Worm (Caenorhabditis elegans) whole organism, mixed stage, embryonic: ENCODE measurements around the gene F13A7.7.

Experiments used
- M03D4.4 ChIP-seq: sonication (generic microtip); optimal IDR thresholded peaks from 2 replicates; lab custom pipeline; 2017; ENCODE audit warnings: mild to moderate bottlenecking, missing genetic modification characterization, missing compliant biosample characterization
- bed-3 ChIP-seq: fragments of 200-800 bp; sonication (Bioruptor generic); optimal IDR thresholded peaks from 3 replicates; lab custom pipeline; 2018; ENCODE audit warnings: mild to moderate bottlenecking, missing genetic modification characterization, moderate library complexity, missing compliant biosample characterization
- blmp-1 ChIP-seq: fragments of 150-350 bp; optimal IDR thresholded peaks from 2 replicates; lab custom pipeline; 2014; ENCODE audit warnings: missing biosample characterization, missing genetic modification characterization
- ceh-39 ChIP-seq: fragments of 150-350 bp; optimal IDR thresholded peaks from 2 replicates; lab custom pipeline; 2014; ENCODE audit warnings: missing biosample characterization, missing genetic modification characterization
- ceh-43 ChIP-seq: fragments of 200-800 bp; sonication (Bioruptor generic); optimal IDR thresholded peaks from 2 replicates; lab custom pipeline; 2018; ENCODE audit warnings: mild to moderate bottlenecking, missing genetic modification characterization, moderate library complexity, missing compliant biosample characterization
- ceh-83 ChIP-seq: fragments of 200-800 bp; sonication (Bioruptor generic); optimal IDR thresholded peaks from 2 replicates; lab custom pipeline; 2018; ENCODE audit warnings: mild to moderate bottlenecking, missing genetic modification characterization, missing compliant biosample characterization
- ces-1 ChIP-seq: fragments of 150-350 bp; optimal IDR thresholded peaks from 2 replicates; lab custom pipeline; 2014; ENCODE audit warnings: missing biosample characterization, missing genetic modification reagents, missing genetic modification characterization
- cnd-1 ChIP-seq: fragments of 200-800 bp; sonication (Bioruptor generic); optimal IDR thresholded peaks from 2 replicates; lab custom pipeline; 2018; ENCODE audit warnings: mild to moderate bottlenecking, missing genetic modification characterization, missing compliant biosample characterization
- drap-1 ChIP-seq: fragments of 200-800 bp; sonication (Bioruptor generic); optimal IDR thresholded peaks from 3 replicates; lab custom pipeline; 2018; ENCODE audit warnings: mild to moderate bottlenecking, missing genetic modification characterization, missing compliant biosample characterization
- elt-1 ChIP-seq: sonication (generic microtip); optimal IDR thresholded peaks from 2 replicates; lab custom pipeline; 2017; ENCODE audit warnings: missing genetic modification characterization, mild to moderate bottlenecking, missing compliant biosample characterization, antibody characterized with exemption, moderate library complexity, borderline replicate concordance; ENCODE audit not compliant: insufficient read depth
- elt-3 ChIP-seq: fragments of 150-350 bp; optimal IDR thresholded peaks from 2 replicates; lab custom pipeline; 2014; ENCODE audit warnings: missing biosample characterization, missing genetic modification characterization
- flh-1 ChIP-seq: fragments of 200-800 bp; sonication (Bioruptor generic); optimal IDR thresholded peaks from 2 replicates; lab custom pipeline; 2018; ENCODE audit warnings: mild to moderate bottlenecking, missing genetic modification characterization, moderate library complexity, missing compliant biosample characterization
- lin-32 ChIP-seq: fragments of 200-800 bp; sonication (Bioruptor generic); optimal IDR thresholded peaks from 2 replicates; lab custom pipeline; 2018; ENCODE audit warnings: mild to moderate bottlenecking, missing genetic modification characterization, missing compliant biosample characterization
- lsy-2 ChIP-seq: fragments of 150-350 bp; optimal IDR thresholded peaks from 2 replicates; lab custom pipeline; 2014; ENCODE audit warnings: missing biosample characterization, missing genetic modification characterization
- mab-5 ChIP-seq: fragments of 150-350 bp; optimal IDR thresholded peaks from 2 replicates; lab custom pipeline; 2014; ENCODE audit warnings: missing biosample characterization, missing genetic modification characterization
- mep-1 ChIP-seq: fragments of 150-350 bp; optimal IDR thresholded peaks from 2 replicates; lab custom pipeline; 2017; ENCODE audit warnings: missing biosample characterization, missing genetic modification reagents, missing genetic modification characterization, inconsistent platforms
- mls-2 ChIP-seq: sonication (generic microtip); optimal IDR thresholded peaks from 2 replicates; lab custom pipeline; 2016; ENCODE audit warnings: mild to moderate bottlenecking, missing genetic modification characterization, moderate library complexity, missing compliant biosample characterization
- nhr-12 ChIP-seq: fragments of 150-350 bp; optimal IDR thresholded peaks from 2 replicates; lab custom pipeline; 2014; ENCODE audit warnings: missing biosample characterization, missing genetic modification characterization
- nhr-2 ChIP-seq: fragments of 150-350 bp; optimal IDR thresholded peaks from 2 replicates; lab custom pipeline; 2014; ENCODE audit warnings: missing biosample characterization, missing genetic modification characterization
- nhr-237 ChIP-seq: fragments of 150-350 bp; optimal IDR thresholded peaks from 2 replicates; lab custom pipeline; 2014; ENCODE audit warnings: missing biosample characterization, missing genetic modification characterization
- nhr-28 ChIP-seq: fragments of 150-350 bp; optimal IDR thresholded peaks from 2 replicates; lab custom pipeline; 2014; ENCODE audit warnings: missing biosample characterization, missing genetic modification characterization
- pha-4 ChIP-seq: fragments of 150-350 bp; optimal IDR thresholded peaks from 2 replicates; lab custom pipeline; 2018; ENCODE audit warnings: missing biosample characterization, missing genetic modification reagents, missing genetic modification characterization
- sem-2 ChIP-seq: fragments of 200-800 bp; sonication (Bioruptor generic); optimal IDR thresholded peaks from 2 replicates; lab custom pipeline; 2018; ENCODE audit warnings: mild to moderate bottlenecking, missing genetic modification characterization, missing compliant biosample characterization
- snpc-4 ChIP-seq: fragments of 150-350 bp; optimal IDR thresholded peaks from 2 replicates; lab custom pipeline; 2014; ENCODE audit warnings: missing biosample characterization, missing genetic modification characterization
- sptf-1 ChIP-seq: sonication (generic microtip); optimal IDR thresholded peaks from 2 replicates; lab custom pipeline; 2017; ENCODE audit warnings: mild to moderate bottlenecking, missing genetic modification characterization, moderate library complexity, missing compliant biosample characterization
- tbx-8 ChIP-seq: fragments of 200-800 bp; sonication (Bioruptor generic); optimal IDR thresholded peaks from 2 replicates; lab custom pipeline; 2018; ENCODE audit warnings: mild to moderate bottlenecking, missing genetic modification characterization, moderate library complexity, missing compliant biosample characterization
- unc-120 ChIP-seq: sonication (generic microtip); optimal IDR thresholded peaks from 2 replicates; lab custom pipeline; 2017; ENCODE audit warnings: missing genetic modification characterization, missing compliant biosample characterization; ENCODE audit not compliant: poor library complexity, severe bottlenecking
- unc-62 ChIP-seq: fragments of 150-350 bp; optimal IDR thresholded peaks from 2 replicates; lab custom pipeline; 2014; ENCODE audit warnings: missing biosample characterization, missing genetic modification reagents, missing genetic modification characterization
- zip-8 ChIP-seq: fragments of 150-350 bp; optimal IDR thresholded peaks from 2 replicates; lab custom pipeline; 2014; ENCODE audit warnings: missing biosample characterization, missing genetic modification characterization
- ztf-11 ChIP-seq: fragments of 150-350 bp; optimal IDR thresholded peaks from 2 replicates; lab custom pipeline; 2014; ENCODE audit warnings: missing biosample characterization, missing genetic modification characterization

Gene F13A7.7

ce11 chrV:16382949-16383348, 680 bp downstream of the F13A7.7 start:
- TF ChIP-seq mls-2 (tag; lab: Kevin White, UChicago): no peak
- no peak for TF ChIP-seq ceh-83 (GFP tag; lab: Kevin White, UChicago)
- TF ChIP-seq ces-1 (GFP tag; lab: Kevin White, UChicago): no peak
- no peak for TF ChIP-seq nhr-237 (tag; lab: Kevin White, UChicago)
- TF ChIP-seq mab-5: no peak
- no peak for TF ChIP-seq flh-1
- TF ChIP-seq tbx-8 (GFP tag; lab: Kevin White, UChicago): no peak
- TF ChIP-seq nhr-28 (tag; lab: Kevin White, UChicago): no peak
- TF ChIP-seq unc-62: no peak
- no peak for TF ChIP-seq sptf-1 (tag; lab: Kevin White, UChicago)
- TF ChIP-seq mep-1 (tag; lab: Kevin White, UChicago): no peak
- TF ChIP-seq nhr-2 (tag; lab: Kevin White, UChicago): no peak
- no peak for TF ChIP-seq snpc-4 (tag; lab: Kevin White, UChicago)
- TF ChIP-seq elt-3 (tag; lab: Kevin White, UChicago): no peak
- TF ChIP-seq cnd-1: no peak

- no peak for TF ChIP-seq ceh-83 (GFP tag; lab: Kevin White, UChicago)
- TF ChIP-seq sptf-1 (tag; lab: Kevin White, UChicago): no peak
- TF ChIP-seq unc-62: no peak
- no peak for TF ChIP-seq mab-5
- TF ChIP-seq tbx-8 (GFP tag; lab: Kevin White, UChicago): no peak
- TF ChIP-seq ces-1 (GFP tag; lab: Kevin White, UChicago): no peak
- no peak for TF ChIP-seq unc-120 (tag; lab: Kevin White, UChicago)
- no peak for TF ChIP-seq cnd-1
- TF ChIP-seq blmp-1 (tag; lab: Kevin White, UChicago): no peak
- TF ChIP-seq sem-2 (GFP tag; lab: Kevin White, UChicago): no peak
- TF ChIP-seq nhr-12 (tag; lab: Kevin White, UChicago): no peak
- TF ChIP-seq bed-3 (GFP tag; lab: Kevin White, UChicago): no peak
- no peak for TF ChIP-seq ceh-39 (tag; lab: Kevin White, UChicago)
- no peak for TF ChIP-seq elt-1 (tag; lab: Kevin White, UChicago)
- TF ChIP-seq ztf-11: no peak
- no peak for TF ChIP-seq nhr-237 (tag; lab: Kevin White, UChicago)
- TF ChIP-seq zip-8 (tag; lab: Kevin White, UChicago): no peak
These were observed 5.8 kb downstream of the F13A7.7 start, which contains the start of gene F13A7.1 for ce11 chrV:16377849-16378248. Gene F13A7.1, minus strand, starts transcription at chrV:16377949.

- TF ChIP-seq M03D4.4 (tag; lab: Kevin White, UChicago) (no peak), sem-2 (GFP tag; lab: Kevin White, UChicago) (no peak), ceh-39 (tag; lab: Kevin White, UChicago) (no peak), elt-3 (tag; lab: Kevin White, UChicago) (no peak), lin-32 (GFP tag; lab: Kevin White, UChicago) (no peak), flh-1 (no peak), tbx-8 (GFP tag; lab: Kevin White, UChicago) (no peak), drap-1 (GFP tag; lab: Kevin White, UChicago) (no peak)
These were observed 6.4 kb downstream of the F13A7.7 start for ce11 chrV:16377188-16377587.

- no peak for TF ChIP-seq ces-1 (GFP tag; lab: Kevin White, UChicago)
These were observed 7.1 kb downstream of the F13A7.7 start for ce11 chrV:16376430-16376948.

ce11 chrV:16374676-16375075, 9.0 kb downstream of the F13A7.7 start, which contains the start of gene srv-34:
Gene srv-34, minus strand, starts transcription at chrV:16374776.
- no peak for TF ChIP-seq lsy-2 (tag; lab: Kevin White, UChicago)
- no peak for TF ChIP-seq pha-4
- TF ChIP-seq ztf-11: no peak
- no peak for TF ChIP-seq blmp-1 (tag; lab: Kevin White, UChicago)
- TF ChIP-seq nhr-28 (tag; lab: Kevin White, UChicago): no peak
- no peak for TF ChIP-seq ceh-43 (GFP tag; lab: Kevin White, UChicago)
- no peak for TF ChIP-seq flh-1
- no peak for TF ChIP-seq mls-2 (tag; lab: Kevin White, UChicago)
- TF ChIP-seq nhr-2 (tag; lab: Kevin White, UChicago): no peak
- TF ChIP-seq ceh-39 (tag; lab: Kevin White, UChicago): no peak
